Fruit fly (Drosophila melanogaster) whole organism, adult: ENCODE measurements around the gene Tsp66A.

ENCODE experiments used
- CG33017 ChIP-seq: fragments of 200-800 bp; sonication (Bioruptor generic); optimal IDR thresholded peaks from 2 replicates; lab custom pipeline; 2018; ENCODE audit warnings: missing biosample characterization, mild to moderate bottlenecking, missing genetic modification characterization, moderate library complexity
- Mnt ChIP-seq: fragments of 200-800 bp; sonication (Bioruptor generic); optimal IDR thresholded peaks from 2 replicates; lab custom pipeline; 2016; ENCODE audit warnings: missing biosample characterization, mild to moderate bottlenecking, missing genetic modification characterization
- cic ChIP-seq: fragments of 200-800 bp; sonication (Bioruptor generic); optimal IDR thresholded peaks from 2 replicates; lab custom pipeline; 2017; ENCODE audit warnings: missing biosample characterization, mild to moderate bottlenecking, missing genetic modification characterization, moderate library complexity
- kay ChIP-seq: fragments of 200-800 bp; sonication (Bioruptor generic); peaks from one replicate; lab custom pipeline; 2016; ENCODE audit warnings: missing biosample characterization, missing genetic modification characterization, borderline replicate concordance

DNA sequence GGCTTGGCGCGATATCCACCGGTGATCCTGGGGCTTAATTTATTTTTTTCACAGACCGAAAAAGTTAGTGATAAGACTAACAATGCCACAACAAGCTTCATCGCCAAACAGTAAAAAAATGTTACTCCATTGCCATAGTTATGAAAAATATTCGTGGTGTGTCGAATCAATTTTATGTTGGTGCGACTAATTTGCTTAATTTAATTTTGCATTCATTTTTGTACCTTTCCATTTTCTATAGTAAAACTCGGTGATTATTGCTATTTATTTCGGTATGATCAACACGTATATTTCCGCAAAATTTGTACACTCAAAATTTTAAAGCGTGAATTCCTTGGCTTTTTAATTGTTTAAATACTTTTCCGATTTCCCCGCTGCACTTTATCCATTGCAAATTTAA lies 24.7 kb upstream of the Tsp66A start, which contains the start of gene sphinx2:
- no peak for TF ChIP-seq cic (GFP tag; lab: Kevin White, UChicago)
- no peak for TF ChIP-seq CG33017
- TF ChIP-seq kay (GFP tag; lab: Kevin White, UChicago) = no peak
- no peak for TF ChIP-seq Mnt (GFP tag; lab: Kevin White, UChicago)
